Fruit fly (Drosophila melanogaster): ENCODE results near the gene Uch.

Gene Uch

DNA sequence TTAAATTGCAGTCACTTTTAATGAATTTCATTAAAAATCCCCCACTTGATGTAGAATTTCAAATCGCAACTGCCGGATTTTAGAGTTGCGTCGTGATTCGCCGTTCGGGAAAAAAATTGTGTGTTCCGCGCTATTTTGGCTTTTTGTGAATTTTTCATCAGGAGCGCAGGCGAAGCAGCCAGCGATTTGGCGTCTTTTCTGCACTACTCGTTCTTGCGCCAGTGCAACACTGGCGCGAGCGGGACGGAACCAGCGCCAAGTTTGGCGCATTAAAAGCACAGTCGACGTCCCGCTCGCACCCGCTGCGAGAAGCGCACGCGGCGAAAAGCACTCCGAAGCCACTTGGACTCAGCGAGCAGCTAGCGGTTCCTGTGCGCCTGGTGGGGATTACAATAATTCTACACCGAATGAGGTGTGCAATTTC lies 20.6 kb downstream of the Uch start (continued):
- TF ChIP-seq Atf-2 (GFP tag; optimal IDR thresholded peaks at IDR 0.05) (no peak), Hr39 (optimal IDR thresholded peaks at IDR 0.05) (no peak), pfk (GFP tag; optimal IDR thresholded peaks at IDR 0.05) (peak; percentile 40), insv (GFP tag; optimal IDR thresholded peaks at IDR 0.05) (no peak), CG9817 (tag; optimal IDR thresholded peaks at IDR 0.05) (peak; percentile 11), Meics (GFP tag; optimal IDR thresholded peaks at IDR 0.05) (peak; percentile 46), Dad (GFP tag; optimal IDR thresholded peaks at IDR 0.05) (peak; percentile 47), NC2β (GFP tag; optimal IDR thresholded peaks at IDR 0.05) (peak; percentile 21), D19A (tag; optimal IDR thresholded peaks at IDR 0.05) (peak; percentile 40), emc (GFP tag; optimal IDR thresholded peaks at IDR 0.05) (no peak), CG7839 (tag; optimal IDR thresholded peaks at IDR 0.05) (peak; percentile 23), CG6854 (GFP tag; optimal IDR thresholded peaks at IDR 0.05) (peak; percentile 53), twi (tag; optimal IDR thresholded peaks at IDR 0.05) (peak; percentile 26), crp (GFP tag; optimal IDR thresholded peaks at IDR 0.05) (no peak), caup (GFP tag; optimal IDR thresholded peaks at IDR 0.05; ENCODE audit: severe bottlenecking) (peak; percentile 53), peb (GFP tag; IDR thresholded peaks at IDR 0.05) (no peak), CG15514 (GFP tag; optimal IDR thresholded peaks at IDR 0.05) (peak; percentile 91), rib (GFP tag; IDR thresholded peaks at IDR 0.05) (no peak), Bgb (GFP tag; IDR thresholded peaks at IDR 0.05; ENCODE audit: partially characterized antibody) (no peak), CG3726 (GFP tag; IDR thresholded peaks at IDR 0.05) (no peak), abd-A (tag; optimal IDR thresholded peaks at IDR 0.05) (peak; percentile 98), CG3163 (GFP tag; optimal IDR thresholded peaks at IDR 0.05) (peak; percentile 35), HLH54F (GFP tag; optimal IDR thresholded peaks at IDR 0.05) (no peak), Deaf1 (tag; optimal IDR thresholded peaks at IDR 0.05) (peak; percentile 83), HmgZ (tag; optimal IDR thresholded peaks at IDR 0.05) (peak; percentile 87), CG8944 (GFP tag; optimal IDR thresholded peaks at IDR 0.05) (no peak), aop (GFP tag; IDR thresholded peaks at IDR 0.05) (no peak), tap (tag; optimal IDR thresholded peaks at IDR 0.05) (no peak), CG14710 (tag; optimal IDR thresholded peaks at IDR 0.05) (peak; percentile 36), CG15601 (tag; optimal IDR thresholded peaks at IDR 0.05) (peak; percentile 65), Jarid2 (GFP tag; optimal IDR thresholded peaks at IDR 0.05) (peak; percentile 3), row (GFP tag; IDR thresholded peaks at IDR 0.05) (no peak), gfzf (GFP tag; optimal IDR thresholded peaks at IDR 0.05) (peak; percentile 57), Xrp1 (GFP tag; IDR thresholded peaks at IDR 0.05) (no peak), Side (GFP tag; optimal IDR thresholded peaks at IDR 0.05) (peak; percentile 58), wek (GFP tag; optimal IDR thresholded peaks at IDR 0.05) (peak; percentile 29), CG8765 (GFP tag; IDR thresholded peaks at IDR 0.05) (no peak), zf30C (GFP tag; optimal IDR thresholded peaks at IDR 0.05) (peak; percentile 59), CG10959 (GFP tag; IDR thresholded peaks at IDR 0.05) (no peak), ftz-f1 (GFP tag; optimal IDR thresholded peaks at IDR 0.05) (peak; percentile 95), sens-2 (GFP tag; IDR thresholded peaks at IDR 0.05) (no peak), CG7372 (GFP tag; IDR thresholded peaks at IDR 0.05) (no peak), Blimp-1 (GFP tag; optimal IDR thresholded peaks at IDR 0.05) (no peak), ERR (GFP tag; optimal IDR thresholded peaks at IDR 0.05) (peak; percentile 60), CkIIα-i1 (GFP tag; IDR thresholded peaks at IDR 0.05) (no peak), CG12942 (GFP tag; optimal IDR thresholded peaks at IDR 0.05) (no peak), ci (GFP tag; IDR thresholded peaks at IDR 0.05) (no peak), CG18011 (GFP tag; optimal IDR thresholded peaks at IDR 0.05) (peak; percentile 15), stwl (tag; optimal IDR thresholded peaks at IDR 0.05) (peak; percentile 67), trem (tag; optimal IDR thresholded peaks at IDR 0.05) (peak; percentile 31), repo (GFP tag; optimal IDR thresholded peaks at IDR 0.05) (peak; percentile 19)
